Worm (Caenorhabditis elegans) whole organism, early embryonic: ENCODE measurements around the gene jmjd-3.2.

Experiments used
- B0310.2 ChIP-seq: sonication (generic microtip); optimal IDR thresholded peaks from 2 replicates; lab custom pipeline; 2016; ENCODE audit warnings: mild to moderate bottlenecking, missing genetic modification characterization, missing compliant biosample characterization
- F13C5.2 ChIP-seq: sonication (generic microtip); optimal IDR thresholded peaks from 2 replicates; lab custom pipeline; 2017; ENCODE audit warnings: mild to moderate bottlenecking, missing genetic modification characterization, inconsistent platforms, missing compliant biosample characterization
- ama-1 ChIP-seq: fragments of 150-350 bp; optimal IDR thresholded peaks from 2 replicates; lab custom pipeline; 2014
- hmg-4 ChIP-seq: fragments of 200-800 bp; sonication (Bioruptor generic); optimal IDR thresholded peaks from 2 replicates; lab custom pipeline; 2018; ENCODE audit warnings: mild to moderate bottlenecking, missing genetic modification characterization, missing compliant biosample characterization
- pes-1 ChIP-seq: fragments of 200-800 bp; sonication (Bioruptor generic); IDR thresholded peaks from 2 replicates; pipeline ENCODE4 v1.3.6; 2022; ENCODE audit warnings: missing genetic modification reagents, missing genetic modification characterization, missing compliant biosample characterization
- sea-1 ChIP-seq: fragments of 200-800 bp; sonication (Bioruptor generic); conservative IDR thresholded peaks from 2 replicates; pipeline ENCODE4 v1.3.6; 2022; ENCODE audit warnings: missing genetic modification characterization, missing compliant biosample characterization

DNA sequence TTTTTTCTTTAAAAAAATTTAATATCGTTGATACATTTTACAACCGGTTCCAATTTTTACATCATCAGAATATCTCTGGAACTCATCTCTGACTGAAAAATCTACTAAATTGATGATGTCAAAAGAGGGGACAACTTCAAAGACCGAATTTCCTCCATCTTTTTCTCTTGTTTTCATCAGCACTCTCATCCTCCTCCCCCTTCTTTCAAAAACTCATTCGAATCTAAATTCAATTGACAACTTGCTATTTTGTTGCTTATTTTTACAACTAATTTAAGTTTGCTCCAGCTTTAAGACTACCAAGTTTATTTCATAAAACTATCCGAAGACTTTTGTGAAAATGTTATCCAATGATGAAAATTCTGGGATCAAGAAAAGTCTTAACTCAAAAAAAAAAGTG, 49.0 kb upstream of the jmjd-3.2 start:
- TF ChIP-seq ama-1 (lab: Kevin White, UChicago) = no peak
- no peak for TF ChIP-seq B0310.2
- no peak for TF ChIP-seq sea-1 (GFP tag; lab: Robert Waterston, UW)
- no peak for TF ChIP-seq hmg-4 (GFP tag; lab: Kevin White, UChicago)
- TF ChIP-seq F13C5.2 (tag; lab: Kevin White, UChicago) = no peak
- no peak for TF ChIP-seq pes-1
